Fruit fly (Drosophila melanogaster) whole organism, prepupa: ENCODE data around the gene CG3857.

ENCODE experiments used
- Blimp-1 ChIP-seq: fragments of 200-800 bp; sonication (Bioruptor generic); optimal IDR thresholded peaks from 3 replicates; lab custom pipeline; 2017; ENCODE audit warnings: missing biosample characterization, missing genetic modification characterization, mild to moderate bottlenecking, moderate library complexity, missing genetic modification reagents
- CG10631 ChIP-seq: fragments of 200-800 bp; sonication (Bioruptor generic); optimal IDR thresholded peaks from 2 replicates; lab custom pipeline; 2016; ENCODE audit warnings: missing biosample characterization, missing genetic modification characterization
- CG10669 ChIP-seq: fragments of 200-800 bp; sonication (Bioruptor generic); optimal IDR thresholded peaks from 3 replicates; lab custom pipeline; 2018; ENCODE audit warnings: missing biosample characterization, mild to moderate bottlenecking, missing genetic modification characterization, moderate library complexity
- CG11294 ChIP-seq: fragments of 200-800 bp; sonication (Bioruptor generic); IDR thresholded peaks from 2 replicates; pipeline ENCODE4 v1.3.6; 2022; ENCODE audit warnings: missing biosample characterization, missing genetic modification characterization
- CG11762 ChIP-seq: fragments of 200-800 bp; sonication (Bioruptor generic); optimal IDR thresholded peaks from 3 replicates; lab custom pipeline; 2016; ENCODE audit warnings: missing biosample characterization, missing genetic modification characterization; ENCODE audit not compliant: insufficient read depth
- CG15336 ChIP-seq: fragments of 200-800 bp; sonication (Bioruptor generic); IDR thresholded peaks from 2 replicates; pipeline ENCODE4 v1.3.6; 2022; ENCODE audit warnings: missing biosample characterization, missing genetic modification characterization
- CG1621 ChIP-seq: fragments of 200-800 bp; sonication (Bioruptor generic); optimal IDR thresholded peaks from 3 replicates; lab custom pipeline; 2018; ENCODE audit warnings: missing biosample characterization, mild to moderate bottlenecking, missing genetic modification characterization
- CG16779 ChIP-seq: fragments of 200-800 bp; sonication (Bioruptor generic); optimal IDR thresholded peaks from 3 replicates; lab custom pipeline; 2017; ENCODE audit warnings: missing biosample characterization, mild to moderate bottlenecking, missing genetic modification characterization
- CG3032 ChIP-seq: fragments of 200-800 bp; optimal IDR thresholded peaks from 2 replicates; lab custom pipeline; 2019; ENCODE audit warnings: missing biosample characterization, mild to moderate bottlenecking, missing genetic modification characterization, moderate library complexity
- CG31627 ChIP-seq: fragments of 200-800 bp; sonication (Bioruptor generic); optimal IDR thresholded peaks from 3 replicates; lab custom pipeline; 2016; ENCODE audit warnings: missing biosample characterization, missing genetic modification characterization
- CG32006 ChIP-seq: fragments of 200-800 bp; sonication (Bioruptor generic); optimal IDR thresholded peaks from 3 replicates; lab custom pipeline; 2017; ENCODE audit warnings: missing biosample characterization, mild to moderate bottlenecking, missing genetic modification characterization
- CG34406 ChIP-seq: fragments of 200-800 bp; sonication (Bioruptor generic); optimal IDR thresholded peaks from 3 replicates; lab custom pipeline; 2016; ENCODE audit warnings: missing biosample characterization, missing genetic modification characterization
- CG3919 ChIP-seq: fragments of 200-800 bp; sonication (Bioruptor generic); optimal IDR thresholded peaks from 3 replicates; lab custom pipeline; 2016; ENCODE audit warnings: missing biosample characterization, missing genetic modification characterization
- CG4318 ChIP-seq: fragments of 200-800 bp; sonication (Bioruptor generic); optimal IDR thresholded peaks from 3 replicates; lab custom pipeline; 2017; ENCODE audit warnings: missing biosample characterization, mild to moderate bottlenecking, missing genetic modification characterization
- CG6163 ChIP-seq: fragments of 200-800 bp; sonication (Bioruptor generic); IDR thresholded peaks from 3 replicates; pipeline ENCODE4 v1.3.6; 2022; ENCODE audit warnings: missing biosample characterization, missing genetic modification characterization
- CG6792 ChIP-seq: fragments of 200-800 bp; sonication (Bioruptor generic); optimal IDR thresholded peaks from 3 replicates; lab custom pipeline; 2016; ENCODE audit warnings: missing biosample characterization, missing genetic modification characterization
- CG6808 ChIP-seq: fragments of 200-800 bp; sonication (Bioruptor generic); optimal IDR thresholded peaks from 3 replicates; lab custom pipeline; 2017; ENCODE audit warnings: missing biosample characterization, missing genetic modification characterization, mild to moderate bottlenecking, moderate library complexity, missing genetic modification reagents
- CG6854 ChIP-seq: fragments of 200-800 bp; sonication (Bioruptor generic); optimal IDR thresholded peaks from 2 replicates; lab custom pipeline; 2017; ENCODE audit warnings: missing biosample characterization, mild to moderate bottlenecking, missing genetic modification characterization
- CG8119 ChIP-seq: fragments of 200-800 bp; sonication (Bioruptor generic); IDR thresholded peaks from 3 replicates; pipeline ENCODE4 v1.3.6; 2022; ENCODE audit warnings: missing biosample characterization, missing genetic modification characterization
- CG8319 ChIP-seq: fragments of 200-800 bp; sonication (Bioruptor generic); optimal IDR thresholded peaks from 3 replicates; lab custom pipeline; 2016; ENCODE audit warnings: missing biosample characterization, missing genetic modification characterization
- CG8632 ChIP-seq: fragments of 200-800 bp; sonication (Bioruptor generic); optimal IDR thresholded peaks from 3 replicates; lab custom pipeline; 2016; ENCODE audit warnings: missing biosample characterization, missing genetic modification characterization
- CG9139 ChIP-seq: fragments of 200-800 bp; sonication (Bioruptor generic); optimal IDR thresholded peaks from 3 replicates; lab custom pipeline; 2017; ENCODE audit warnings: missing biosample characterization, mild to moderate bottlenecking, missing genetic modification characterization
- Eip75B ChIP-seq: fragments of 200-800 bp; sonication (Bioruptor generic); optimal IDR thresholded peaks from 3 replicates; lab custom pipeline; 2016; ENCODE audit warnings: missing biosample characterization, missing genetic modification characterization
- Eip78C ChIP-seq: fragments of 200-800 bp; sonication (Bioruptor generic); peaks from one replicate; lab custom pipeline; 2016; ENCODE audit warnings: missing biosample characterization, missing genetic modification characterization
- Eip93F ChIP-seq: fragments of 200-800 bp; sonication (Bioruptor generic); optimal IDR thresholded peaks from 2 replicates; lab custom pipeline; 2016; ENCODE audit warnings: missing biosample characterization, mild to moderate bottlenecking, missing genetic modification characterization
- Ets21C ChIP-seq: fragments of 200-800 bp; sonication (Bioruptor generic); optimal IDR thresholded peaks from 3 replicates; lab custom pipeline; 2016; ENCODE audit warnings: missing biosample characterization, missing genetic modification characterization
- Ets96B ChIP-seq: fragments of 200-800 bp; optimal IDR thresholded peaks from 2 replicates; lab custom pipeline; 2019; ENCODE audit warnings: missing biosample characterization, mild to moderate bottlenecking, missing genetic modification characterization, moderate library complexity
- Gug ChIP-seq: fragments of 200-800 bp; sonication (Bioruptor generic); IDR thresholded peaks from 2 replicates; pipeline ENCODE4 v1.3.6; 2022; ENCODE audit warnings: missing biosample characterization, missing genetic modification characterization
- Hr38 ChIP-seq: sonication (Bioruptor generic); optimal IDR thresholded peaks from 2 replicates; lab custom pipeline; 2016; ENCODE audit warnings: missing biosample characterization, missing genetic modification characterization
- Hr39 ChIP-seq: fragments of 200-800 bp; sonication (Bioruptor generic); optimal IDR thresholded peaks from 2 replicates; lab custom pipeline; 2016; ENCODE audit warnings: missing biosample characterization, missing genetic modification characterization
- Hr4 ChIP-seq: fragments of 200-800 bp; sonication (Bioruptor generic); optimal IDR thresholded peaks from 3 replicates; lab custom pipeline; 2016; ENCODE audit warnings: missing biosample characterization, missing genetic modification characterization
- Lpt ChIP-seq: fragments of 200-800 bp; sonication (Bioruptor generic); optimal IDR thresholded peaks from 3 replicates; lab custom pipeline; 2016; ENCODE audit warnings: missing biosample characterization, missing genetic modification characterization
- Met ChIP-seq: fragments of 200-800 bp; sonication (Bioruptor generic); optimal IDR thresholded peaks from 3 replicates; lab custom pipeline; 2016; ENCODE audit warnings: missing biosample characterization, missing genetic modification characterization
- OdsH ChIP-seq: fragments of 200-800 bp; sonication (Bioruptor generic); optimal IDR thresholded peaks from 3 replicates; lab custom pipeline; 2016; ENCODE audit warnings: missing biosample characterization, missing genetic modification characterization
- Smox ChIP-seq: fragments of 200-800 bp; sonication (Bioruptor generic); optimal IDR thresholded peaks from 3 replicates; lab custom pipeline; 2016; ENCODE audit warnings: missing biosample characterization, missing genetic modification characterization
- Sox102F ChIP-seq: fragments of 200-800 bp; sonication (Bioruptor generic); optimal IDR thresholded peaks from 2 replicates; lab custom pipeline; 2016; ENCODE audit warnings: missing biosample characterization, mild to moderate bottlenecking, missing genetic modification characterization
- Sox14 ChIP-seq: fragments of 200-800 bp; sonication (Bioruptor generic); optimal IDR thresholded peaks from 3 replicates; lab custom pipeline; 2016; ENCODE audit warnings: missing biosample characterization, missing genetic modification characterization
- Sox15 ChIP-seq: fragments of 200-800 bp; sonication (Bioruptor generic); optimal IDR thresholded peaks from 3 replicates; lab custom pipeline; 2016; ENCODE audit warnings: missing biosample characterization, missing genetic modification characterization
- achi ChIP-seq: fragments of 200-800 bp; sonication (Bioruptor generic); optimal IDR thresholded peaks from 3 replicates; lab custom pipeline; 2016; ENCODE audit warnings: missing biosample characterization, missing genetic modification characterization
- acj6 ChIP-seq: fragments of 200-800 bp; sonication (Bioruptor generic); optimal IDR thresholded peaks from 3 replicates; lab custom pipeline; 2016; ENCODE audit warnings: missing biosample characterization, missing genetic modification characterization
- cyc ChIP-seq: fragments of 200-800 bp; sonication (Bioruptor generic); optimal IDR thresholded peaks from 3 replicates; lab custom pipeline; 2016; ENCODE audit warnings: missing biosample characterization, missing genetic modification characterization
- dac ChIP-seq: fragments of 200-800 bp; sonication (Bioruptor generic); optimal IDR thresholded peaks from 2 replicates; lab custom pipeline; 2017; ENCODE audit warnings: missing biosample characterization, mild to moderate bottlenecking, missing genetic modification characterization
- eg ChIP-seq: fragments of 200-800 bp; sonication (Bioruptor generic); IDR thresholded peaks from 3 replicates; pipeline ENCODE4 v1.3.6; 2022; ENCODE audit warnings: missing biosample characterization, missing genetic modification characterization
- esn ChIP-seq: fragments of 200-800 bp; sonication (Bioruptor generic); optimal IDR thresholded peaks from 2 replicates; lab custom pipeline; 2016; ENCODE audit warnings: missing biosample characterization, mild to moderate bottlenecking, missing genetic modification characterization, moderate library complexity
- fd59A ChIP-seq: fragments of 200-800 bp; sonication (Bioruptor generic); optimal IDR thresholded peaks from 2 replicates; lab custom pipeline; 2017; ENCODE audit warnings: missing biosample characterization, mild to moderate bottlenecking, missing genetic modification characterization, missing genetic modification reagents
- fkh ChIP-seq: fragments of 200-800 bp; sonication (Bioruptor generic); optimal IDR thresholded peaks from 3 replicates; lab custom pipeline; 2017; ENCODE audit warnings: missing biosample characterization, mild to moderate bottlenecking, missing genetic modification characterization, moderate library complexity
- lz ChIP-seq: fragments of 200-800 bp; sonication (Bioruptor generic); optimal IDR thresholded peaks from 3 replicates; lab custom pipeline; 2016; ENCODE audit warnings: missing biosample characterization, missing genetic modification characterization
- salr ChIP-seq, 2 experiments: fragments of 200-800 bp; sonication (Bioruptor generic); optimal IDR thresholded peaks; 3 replicates each; lab custom pipeline; 2016 to 2018; ENCODE audit warnings: missing biosample characterization in 2 of 2, missing genetic modification characterization in 2 of 2, mild to moderate bottlenecking in 1 of 2
- spab ChIP-seq: fragments of 200-800 bp; sonication (Bioruptor generic); optimal IDR thresholded peaks from 2 replicates; lab custom pipeline; 2017; ENCODE audit warnings: missing biosample characterization, mild to moderate bottlenecking, missing genetic modification characterization, missing genetic modification reagents
- ss ChIP-seq, 2 experiments: fragments of 200-800 bp; sonication (Bioruptor generic); optimal IDR thresholded peaks; 2 replicates in 1 of 2; 3 replicates in 1 of 2; lab custom pipeline; 2017 to 2018; ENCODE audit warnings: mild to moderate bottlenecking in 2 of 2, missing biosample characterization in 2 of 2, missing genetic modification characterization in 2 of 2, moderate library complexity in 1 of 2
- svp ChIP-seq: fragments of 200-800 bp; sonication (Bioruptor generic); peaks from one replicate; lab custom pipeline; 2016; ENCODE audit warnings: missing biosample characterization, missing genetic modification characterization

Gene CG3857

dm6 chrX:1984175-1984973, 44.5 kb upstream of the CG3857 start:
- TF ChIP-seq CG9139 (GFP tag; lab: Kevin White, UChicago): no peak
- TF ChIP-seq cyc (GFP tag; lab: Kevin White, UChicago): no peak
- peak; percentile 8 for TF ChIP-seq achi (GFP tag; lab: Kevin White, UChicago)
- no peak for TF ChIP-seq spab (GFP tag; lab: Kevin White, UChicago)
- 0 out of 3 replicates have a peak, but pooled peaks have one; percentile 36 for TF ChIP-seq CG6163 (GFP tag; lab: Robert Waterston, UW)
- TF ChIP-seq CG15336 (GFP tag; lab: Robert Waterston, UW): peak; percentile 85
- peak; percentile 62 for TF ChIP-seq svp (GFP tag; lab: Kevin White, UChicago)
- TF ChIP-seq Smox (GFP tag; lab: Kevin White, UChicago): no peak
- TF ChIP-seq fd59A (GFP tag; lab: Kevin White, UChicago): no peak
- no peak for TF ChIP-seq esn
- TF ChIP-seq Ets21C (GFP tag; lab: Kevin White, UChicago): no peak
- TF ChIP-seq CG11762: no peak
- peak; percentile 1 for TF ChIP-seq Hr39
- TF ChIP-seq Eip78C (GFP tag; lab: Kevin White, UChicago): peak; percentile 7
- TF ChIP-seq CG32006 (GFP tag; lab: Kevin White, UChicago): peak; percentile 83
- no peak for TF ChIP-seq Blimp-1 (GFP tag; lab: Kevin White, UChicago)
- peak; percentile 33 for TF ChIP-seq fkh (GFP tag; lab: Kevin White, UChicago)
- no peak for TF ChIP-seq lz (GFP tag; lab: Kevin White, UChicago)
- TF ChIP-seq CG10669 (GFP tag; lab: Kevin White, UChicago): no peak
- no peak for TF ChIP-seq CG6854 (GFP tag; lab: Kevin White, UChicago)
- no peak for TF ChIP-seq salr (GFP tag; optimal IDR thresholded peaks at IDR 0.05; lab: Kevin White, UChicago)
- no peak for TF ChIP-seq CG3032 (tag; lab: Kevin White, UChicago)
- no peak; the same call in 1 of the 3 replicates for TF ChIP-seq eg (GFP tag; lab: Robert Waterston, UW)
- no peak for TF ChIP-seq Sox102F (GFP tag; lab: Kevin White, UChicago)
- no peak for TF ChIP-seq Hr38 (GFP tag; lab: Kevin White, UChicago)
- TF ChIP-seq CG8632: no peak
- TF ChIP-seq CG16779 (tag; lab: Kevin White, UChicago): no peak
- TF ChIP-seq CG10631 (GFP tag; lab: Kevin White, UChicago): no peak
- no peak for TF ChIP-seq CG31627
- no peak for TF ChIP-seq Sox15
- peak; percentile 37 for TF ChIP-seq OdsH (GFP tag; lab: Kevin White, UChicago)
- peak; percentile 10 for TF ChIP-seq Sox14 (GFP tag; lab: Kevin White, UChicago)
- TF ChIP-seq CG1621 (tag; lab: Kevin White, UChicago): no peak
- no peak for TF ChIP-seq CG34406
- no peak for TF ChIP-seq CG3919 (GFP tag; lab: Kevin White, UChicago)
- TF ChIP-seq ss (GFP tag; optimal IDR thresholded peaks at IDR 0.05; lab: Kevin White, UChicago): no peak
- no peak for TF ChIP-seq CG6792 (GFP tag; lab: Kevin White, UChicago)
- TF ChIP-seq CG4318 (GFP tag; lab: Kevin White, UChicago): peak; percentile 62
- peak; percentile 57; the same call in 1 of the 2 replicates for TF ChIP-seq Gug (GFP tag; lab: Robert Waterston, UW)
- TF ChIP-seq dac (GFP tag; lab: Kevin White, UChicago): peak; percentile 27
- peak; percentile 65 for TF ChIP-seq Hr4 (GFP tag; lab: Kevin White, UChicago)
- no peak for TF ChIP-seq Met
- no peak for TF ChIP-seq Eip75B (GFP tag; lab: Kevin White, UChicago)
- no peak for TF ChIP-seq Eip93F (GFP tag; lab: Kevin White, UChicago)
- TF ChIP-seq CG11294 (GFP tag; lab: Robert Waterston, UW): peak; percentile 51; the same call in 1 of the 2 replicates
- TF ChIP-seq CG6808: no peak
- TF ChIP-seq acj6: peak; percentile 4
- peak; percentile 75 for TF ChIP-seq CG8119 (GFP tag; lab: Robert Waterston, UW)
- TF ChIP-seq CG8319 (GFP tag; lab: Kevin White, UChicago): no peak
- peak; percentile 36 for TF ChIP-seq Lpt (GFP tag; lab: Kevin White, UChicago)
- TF ChIP-seq Ets96B: no peak
